Worm (Caenorhabditis elegans): ENCODE data around the gene C06A1.6.

- TF ChIP-seq him-1 (tag; optimal IDR thresholded peaks at IDR 0.05): no peak
- TF ChIP-seq W03F9.2 (tag; optimal IDR thresholded peaks at IDR 0.05): no peak
Measured at ce11 chrII:10557206-10557574, 7.3 kb downstream of the C06A1.6 start.
